Fruit fly (Drosophila melanogaster) whole organism, prepupa: ENCODE measurements around the gene snRNP-U1-C.

Experiments used
- Blimp-1 ChIP-seq: fragments of 200-800 bp; sonication (Bioruptor generic); optimal IDR thresholded peaks from 3 replicates; lab custom pipeline; 2017; ENCODE audit warnings: missing biosample characterization, missing genetic modification characterization, mild to moderate bottlenecking, moderate library complexity, missing genetic modification reagents
- CG10631 ChIP-seq: fragments of 200-800 bp; sonication (Bioruptor generic); optimal IDR thresholded peaks from 2 replicates; lab custom pipeline; 2016; ENCODE audit warnings: missing biosample characterization, missing genetic modification characterization
- CG10669 ChIP-seq: fragments of 200-800 bp; sonication (Bioruptor generic); optimal IDR thresholded peaks from 3 replicates; lab custom pipeline; 2018; ENCODE audit warnings: missing biosample characterization, mild to moderate bottlenecking, missing genetic modification characterization, moderate library complexity
- CG11294 ChIP-seq: fragments of 200-800 bp; sonication (Bioruptor generic); IDR thresholded peaks from 2 replicates; pipeline ENCODE4 v1.3.6; 2022; ENCODE audit warnings: missing biosample characterization, missing genetic modification characterization
- CG11902 ChIP-seq: fragments of 200-800 bp; sonication (Bioruptor generic); optimal IDR thresholded peaks from 3 replicates; lab custom pipeline; 2016; ENCODE audit warnings: missing biosample characterization, missing genetic modification characterization
- CG15336 ChIP-seq: fragments of 200-800 bp; sonication (Bioruptor generic); IDR thresholded peaks from 2 replicates; pipeline ENCODE4 v1.3.6; 2022; ENCODE audit warnings: missing biosample characterization, missing genetic modification characterization
- CG1621 ChIP-seq: fragments of 200-800 bp; sonication (Bioruptor generic); optimal IDR thresholded peaks from 3 replicates; lab custom pipeline; 2018; ENCODE audit warnings: missing biosample characterization, mild to moderate bottlenecking, missing genetic modification characterization
- CG16779 ChIP-seq: fragments of 200-800 bp; sonication (Bioruptor generic); optimal IDR thresholded peaks from 3 replicates; lab custom pipeline; 2017; ENCODE audit warnings: missing biosample characterization, mild to moderate bottlenecking, missing genetic modification characterization
- CG31627 ChIP-seq: fragments of 200-800 bp; sonication (Bioruptor generic); optimal IDR thresholded peaks from 3 replicates; lab custom pipeline; 2016; ENCODE audit warnings: missing biosample characterization, missing genetic modification characterization
- CG32006 ChIP-seq: fragments of 200-800 bp; sonication (Bioruptor generic); optimal IDR thresholded peaks from 3 replicates; lab custom pipeline; 2017; ENCODE audit warnings: missing biosample characterization, mild to moderate bottlenecking, missing genetic modification characterization
- CG34406 ChIP-seq: fragments of 200-800 bp; sonication (Bioruptor generic); optimal IDR thresholded peaks from 3 replicates; lab custom pipeline; 2016; ENCODE audit warnings: missing biosample characterization, missing genetic modification characterization
- CG3919 ChIP-seq: fragments of 200-800 bp; sonication (Bioruptor generic); optimal IDR thresholded peaks from 3 replicates; lab custom pipeline; 2016; ENCODE audit warnings: missing biosample characterization, missing genetic modification characterization
- CG4318 ChIP-seq: fragments of 200-800 bp; sonication (Bioruptor generic); optimal IDR thresholded peaks from 3 replicates; lab custom pipeline; 2017; ENCODE audit warnings: missing biosample characterization, mild to moderate bottlenecking, missing genetic modification characterization
- CG6163 ChIP-seq: fragments of 200-800 bp; sonication (Bioruptor generic); IDR thresholded peaks from 3 replicates; pipeline ENCODE4 v1.3.6; 2022; ENCODE audit warnings: missing biosample characterization, missing genetic modification characterization
- CG6854 ChIP-seq: fragments of 200-800 bp; sonication (Bioruptor generic); optimal IDR thresholded peaks from 2 replicates; lab custom pipeline; 2017; ENCODE audit warnings: missing biosample characterization, mild to moderate bottlenecking, missing genetic modification characterization
- CG7368 ChIP-seq: fragments of 200-800 bp; sonication (Bioruptor generic); optimal IDR thresholded peaks from 3 replicates; lab custom pipeline; 2016; ENCODE audit warnings: missing biosample characterization, missing genetic modification characterization
- CG8119 ChIP-seq: fragments of 200-800 bp; sonication (Bioruptor generic); IDR thresholded peaks from 3 replicates; pipeline ENCODE4 v1.3.6; 2022; ENCODE audit warnings: missing biosample characterization, missing genetic modification characterization
- CG9139 ChIP-seq: fragments of 200-800 bp; sonication (Bioruptor generic); optimal IDR thresholded peaks from 3 replicates; lab custom pipeline; 2017; ENCODE audit warnings: missing biosample characterization, mild to moderate bottlenecking, missing genetic modification characterization
- Eip75B ChIP-seq: fragments of 200-800 bp; sonication (Bioruptor generic); optimal IDR thresholded peaks from 3 replicates; lab custom pipeline; 2016; ENCODE audit warnings: missing biosample characterization, missing genetic modification characterization
- Eip78C ChIP-seq: fragments of 200-800 bp; sonication (Bioruptor generic); peaks from one replicate; lab custom pipeline; 2016; ENCODE audit warnings: missing biosample characterization, missing genetic modification characterization
- Eip93F ChIP-seq: fragments of 200-800 bp; sonication (Bioruptor generic); optimal IDR thresholded peaks from 2 replicates; lab custom pipeline; 2016; ENCODE audit warnings: missing biosample characterization, mild to moderate bottlenecking, missing genetic modification characterization
- Ets21C ChIP-seq: fragments of 200-800 bp; sonication (Bioruptor generic); optimal IDR thresholded peaks from 3 replicates; lab custom pipeline; 2016; ENCODE audit warnings: missing biosample characterization, missing genetic modification characterization
- Gug ChIP-seq: fragments of 200-800 bp; sonication (Bioruptor generic); IDR thresholded peaks from 2 replicates; pipeline ENCODE4 v1.3.6; 2022; ENCODE audit warnings: missing biosample characterization, missing genetic modification characterization
- Hr38 ChIP-seq: sonication (Bioruptor generic); optimal IDR thresholded peaks from 2 replicates; lab custom pipeline; 2016; ENCODE audit warnings: missing biosample characterization, missing genetic modification characterization
- Hr39 ChIP-seq: fragments of 200-800 bp; sonication (Bioruptor generic); optimal IDR thresholded peaks from 2 replicates; lab custom pipeline; 2016; ENCODE audit warnings: missing biosample characterization, missing genetic modification characterization
- Lpt ChIP-seq: fragments of 200-800 bp; sonication (Bioruptor generic); optimal IDR thresholded peaks from 3 replicates; lab custom pipeline; 2016; ENCODE audit warnings: missing biosample characterization, missing genetic modification characterization
- Met ChIP-seq: fragments of 200-800 bp; sonication (Bioruptor generic); optimal IDR thresholded peaks from 3 replicates; lab custom pipeline; 2016; ENCODE audit warnings: missing biosample characterization, missing genetic modification characterization
- OdsH ChIP-seq: fragments of 200-800 bp; sonication (Bioruptor generic); optimal IDR thresholded peaks from 3 replicates; lab custom pipeline; 2016; ENCODE audit warnings: missing biosample characterization, missing genetic modification characterization
- Sox15 ChIP-seq: fragments of 200-800 bp; sonication (Bioruptor generic); optimal IDR thresholded peaks from 3 replicates; lab custom pipeline; 2016; ENCODE audit warnings: missing biosample characterization, missing genetic modification characterization
- achi ChIP-seq: fragments of 200-800 bp; sonication (Bioruptor generic); optimal IDR thresholded peaks from 3 replicates; lab custom pipeline; 2016; ENCODE audit warnings: missing biosample characterization, missing genetic modification characterization
- acj6 ChIP-seq: fragments of 200-800 bp; sonication (Bioruptor generic); optimal IDR thresholded peaks from 3 replicates; lab custom pipeline; 2016; ENCODE audit warnings: missing biosample characterization, missing genetic modification characterization
- cyc ChIP-seq: fragments of 200-800 bp; sonication (Bioruptor generic); optimal IDR thresholded peaks from 3 replicates; lab custom pipeline; 2016; ENCODE audit warnings: missing biosample characterization, missing genetic modification characterization
- dac ChIP-seq: fragments of 200-800 bp; sonication (Bioruptor generic); optimal IDR thresholded peaks from 2 replicates; lab custom pipeline; 2017; ENCODE audit warnings: missing biosample characterization, mild to moderate bottlenecking, missing genetic modification characterization
- dsx ChIP-seq: fragments of 200-800 bp; optimal IDR thresholded peaks from 3 replicates; lab custom pipeline; 2019; ENCODE audit warnings: missing biosample characterization, mild to moderate bottlenecking, missing genetic modification characterization, moderate library complexity; ENCODE audit not compliant: poor library complexity, severe bottlenecking
- eg ChIP-seq: fragments of 200-800 bp; sonication (Bioruptor generic); IDR thresholded peaks from 3 replicates; pipeline ENCODE4 v1.3.6; 2022; ENCODE audit warnings: missing biosample characterization, missing genetic modification characterization
- esn ChIP-seq: fragments of 200-800 bp; sonication (Bioruptor generic); optimal IDR thresholded peaks from 2 replicates; lab custom pipeline; 2016; ENCODE audit warnings: missing biosample characterization, mild to moderate bottlenecking, missing genetic modification characterization, moderate library complexity
- fd59A ChIP-seq: fragments of 200-800 bp; sonication (Bioruptor generic); optimal IDR thresholded peaks from 2 replicates; lab custom pipeline; 2017; ENCODE audit warnings: missing biosample characterization, mild to moderate bottlenecking, missing genetic modification characterization, missing genetic modification reagents
- fd85E ChIP-seq: fragments of 200-800 bp; sonication (Bioruptor generic); optimal IDR thresholded peaks from 3 replicates; lab custom pipeline; 2016; ENCODE audit warnings: missing biosample characterization, missing genetic modification characterization
- fkh ChIP-seq: fragments of 200-800 bp; sonication (Bioruptor generic); optimal IDR thresholded peaks from 3 replicates; lab custom pipeline; 2017; ENCODE audit warnings: missing biosample characterization, mild to moderate bottlenecking, missing genetic modification characterization, moderate library complexity
- lz ChIP-seq: fragments of 200-800 bp; sonication (Bioruptor generic); optimal IDR thresholded peaks from 3 replicates; lab custom pipeline; 2016; ENCODE audit warnings: missing biosample characterization, missing genetic modification characterization
- net ChIP-seq: fragments of 200-800 bp; sonication (Bioruptor generic); optimal IDR thresholded peaks from 3 replicates; lab custom pipeline; 2016; ENCODE audit warnings: missing biosample characterization, missing genetic modification characterization
- salr ChIP-seq, 2 experiments: fragments of 200-800 bp; sonication (Bioruptor generic); optimal IDR thresholded peaks; 3 replicates each; lab custom pipeline; 2016 to 2018; ENCODE audit warnings: missing biosample characterization in 2 of 2, missing genetic modification characterization in 2 of 2, mild to moderate bottlenecking in 1 of 2
- spab ChIP-seq: fragments of 200-800 bp; sonication (Bioruptor generic); optimal IDR thresholded peaks from 2 replicates; lab custom pipeline; 2017; ENCODE audit warnings: missing biosample characterization, mild to moderate bottlenecking, missing genetic modification characterization, missing genetic modification reagents
- svp ChIP-seq: fragments of 200-800 bp; sonication (Bioruptor generic); peaks from one replicate; lab custom pipeline; 2016; ENCODE audit warnings: missing biosample characterization, missing genetic modification characterization
- vri ChIP-seq: fragments of 200-800 bp; sonication (Bioruptor generic); optimal IDR thresholded peaks from 3 replicates; lab custom pipeline; 2016; ENCODE audit warnings: missing biosample characterization, mild to moderate bottlenecking, missing genetic modification characterization

The snRNP-U1-C gene

DNA sequence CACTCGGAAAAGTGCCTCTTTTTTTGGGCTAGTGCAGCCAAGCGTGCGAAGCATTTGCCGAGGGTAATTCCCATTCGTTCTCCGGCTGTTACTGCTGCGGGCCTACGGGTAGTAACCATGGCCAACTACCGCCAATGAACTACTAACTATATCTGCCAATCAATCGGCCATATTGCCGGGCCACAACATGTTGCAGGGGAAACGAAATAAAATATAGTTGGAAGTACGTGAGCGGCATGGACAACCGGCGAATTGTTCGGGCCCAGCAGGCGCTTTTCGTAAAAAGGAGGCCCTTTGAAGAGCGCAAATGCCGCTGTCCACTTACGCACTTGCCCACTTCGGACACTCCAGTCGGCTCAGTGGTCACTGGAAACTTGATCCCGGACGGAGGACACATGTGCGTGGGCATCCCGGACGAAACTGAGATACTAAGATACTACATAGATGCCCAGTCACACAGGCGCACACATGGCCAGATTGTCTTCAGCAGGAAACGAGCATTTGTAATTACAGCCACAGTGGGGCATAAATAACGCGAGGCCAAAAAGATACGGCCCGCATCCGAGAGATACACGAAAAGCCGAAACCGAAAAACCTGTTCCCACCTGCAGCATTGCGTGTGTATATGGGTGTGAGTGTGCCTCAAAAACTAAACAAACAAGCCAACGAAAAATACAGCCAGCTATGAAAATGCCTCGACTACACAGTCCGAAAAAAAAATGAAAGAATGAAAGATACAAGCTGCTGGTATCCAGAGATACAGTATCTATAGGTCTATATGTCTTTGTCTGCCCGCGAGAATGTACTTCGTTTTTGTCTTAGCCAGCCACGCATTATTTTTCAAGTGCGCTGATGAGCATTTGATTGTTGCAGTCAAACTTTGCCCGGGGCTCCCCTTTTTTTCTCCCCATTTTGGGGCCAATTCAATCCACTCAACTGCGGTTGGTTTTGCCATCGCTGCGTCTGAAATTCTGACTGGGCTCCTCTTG is 4.3 kb upstream of the snRNP-U1-C start (continued):
- TF ChIP-seq CG9139 (GFP tag; lab: Kevin White, UChicago) (no peak), CG11902 (GFP tag; lab: Kevin White, UChicago) (peak; percentile 16), Hr39 (GFP tag; lab: Kevin White, UChicago) (no peak), dac (GFP tag; lab: Kevin White, UChicago) (no peak), CG31627 (no peak), svp (GFP tag; lab: Kevin White, UChicago) (peak; percentile 16), cyc (GFP tag; lab: Kevin White, UChicago) (peak; percentile 29), achi (GFP tag; lab: Kevin White, UChicago) (peak; percentile 39), CG10631 (peak; percentile 13), vri (GFP tag; lab: Kevin White, UChicago) (no peak), lz (GFP tag; lab: Kevin White, UChicago) (peak; percentile 2)

dm6 chr3R:18986089-18986887 is 2.8 kb upstream of the snRNP-U1-C start:
- TF ChIP-seq lz (GFP tag; lab: Kevin White, UChicago) = peak; percentile 3
- TF ChIP-seq Eip78C (GFP tag; lab: Kevin White, UChicago) = peak; percentile 68
- TF ChIP-seq OdsH (GFP tag; lab: Kevin White, UChicago) = peak; percentile 51
- TF ChIP-seq Eip75B (GFP tag; lab: Kevin White, UChicago) = no peak
- no peak for TF ChIP-seq Ets21C
- TF ChIP-seq esn (GFP tag; lab: Kevin White, UChicago) = no peak
- TF ChIP-seq svp (GFP tag; lab: Kevin White, UChicago) = peak; percentile 83
- peak; percentile 2 for TF ChIP-seq fd59A (GFP tag; lab: Kevin White, UChicago)
- TF ChIP-seq CG6163 (GFP tag; lab: Robert Waterston, UW) = no peak; the same call in 2 of the 3 replicates
- peak; percentile 33; the same call in 1 of the 2 replicates for TF ChIP-seq CG11294 (GFP tag; lab: Robert Waterston, UW)
- peak; percentile 16 for TF ChIP-seq Met
- TF ChIP-seq Gug = 0 out of 2 replicates have a peak, but pooled peaks have one; percentile 29
- TF ChIP-seq acj6 = peak; percentile 41
- no peak for TF ChIP-seq CG1621 (tag; lab: Kevin White, UChicago)
- peak; percentile 47 for TF ChIP-seq CG32006 (GFP tag; lab: Kevin White, UChicago)
- peak; percentile 13 for TF ChIP-seq net (GFP tag; lab: Kevin White, UChicago)
- peak; percentile 34 for TF ChIP-seq CG34406 (GFP tag; lab: Kevin White, UChicago)
- no peak for TF ChIP-seq CG6854 (GFP tag; lab: Kevin White, UChicago)
- no peak; the same call in 2 of the 3 replicates for TF ChIP-seq eg (GFP tag; lab: Robert Waterston, UW)
- TF ChIP-seq CG7368 (GFP tag; lab: Kevin White, UChicago) = no peak
- TF ChIP-seq fd85E (GFP tag; lab: Kevin White, UChicago) = no peak
- TF ChIP-seq CG8119 (GFP tag; lab: Robert Waterston, UW) = peak; percentile 38; the same call in 1 of the 3 replicates
- TF ChIP-seq Lpt (GFP tag; lab: Kevin White, UChicago) = no peak
- no peak for TF ChIP-seq CG3919 (GFP tag; lab: Kevin White, UChicago)
- no peak for TF ChIP-seq cyc (GFP tag; lab: Kevin White, UChicago)
- no peak for TF ChIP-seq Sox15
- no peak for TF ChIP-seq Eip93F (GFP tag; lab: Kevin White, UChicago)
- TF ChIP-seq dsx (GFP tag; lab: Kevin White, UChicago) = no peak
- peak in 1 of 2 experiments; percentile 17 for TF ChIP-seq salr (GFP tag; optimal IDR thresholded peaks at IDR 0.05; lab: Kevin White, UChicago)
- TF ChIP-seq CG9139 (GFP tag; lab: Kevin White, UChicago) = no peak
- no peak for TF ChIP-seq CG16779 (tag; lab: Kevin White, UChicago)
- no peak for TF ChIP-seq fkh
- TF ChIP-seq CG10631 = no peak
- no peak for TF ChIP-seq Blimp-1
- TF ChIP-seq CG31627 = peak; percentile 0
- TF ChIP-seq Hr38 (GFP tag; lab: Kevin White, UChicago) = no peak
- TF ChIP-seq CG15336 = peak; percentile 52
- TF ChIP-seq vri (GFP tag; lab: Kevin White, UChicago) = no peak
- no peak for TF ChIP-seq spab
- no peak for TF ChIP-seq CG10669 (GFP tag; lab: Kevin White, UChicago)
- TF ChIP-seq CG4318 (GFP tag; lab: Kevin White, UChicago) = peak; percentile 5
